Worm (Caenorhabditis elegans): Measurements from ENCODE around the gene F20D6.12.

Gene F20D6.12

DNA sequence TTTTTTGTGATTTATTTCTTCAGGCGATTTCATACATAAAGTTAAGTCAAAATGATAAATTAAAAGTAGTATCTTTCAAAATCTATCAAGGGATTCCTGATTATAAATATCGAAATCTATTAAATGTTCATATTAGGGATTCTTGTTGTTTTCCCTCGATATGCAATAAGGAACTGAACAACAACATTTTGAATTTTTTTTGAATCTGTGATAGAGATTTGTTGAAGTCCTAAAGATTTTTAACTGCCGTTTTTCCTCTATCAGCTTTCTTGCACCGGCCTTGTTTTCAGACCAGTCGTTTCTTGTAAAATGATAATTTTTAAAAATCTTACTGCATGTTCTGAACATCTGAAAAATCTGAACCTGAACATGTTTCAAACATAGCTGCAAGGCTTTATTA, 34.2 kb downstream of the F20D6.12 start:
- TF ChIP-seq zfp-2 (tag; optimal IDR thresholded peaks at IDR 0.05): no peak
- TF ChIP-seq nhr-6 (tag; optimal IDR thresholded peaks at IDR 0.05): no peak
- no peak for TF ChIP-seq spr-3 (GFP tag; optimal IDR thresholded peaks at IDR 0.05)
- no peak for TF ChIP-seq F49E8.2 (tag; optimal IDR thresholded peaks at IDR 0.05; ENCODE audit: borderline replicate concordance)
- no peak for TF ChIP-seq daf-12 (tag; optimal IDR thresholded peaks at IDR 0.05)
- TF ChIP-seq arid-1 (GFP tag; conservative IDR thresholded peaks at IDR 0.05): no peak
- no peak for TF ChIP-seq F26F4.8 (GFP tag; conservative IDR thresholded peaks at IDR 0.05)
- no peak for TF ChIP-seq unc-62 (GFP tag; optimal IDR thresholded peaks at IDR 0.05 in 1 of 2)
- no peak for TF ChIP-seq unc-62 (tag; optimal IDR thresholded peaks at IDR 0.05)
- TF ChIP-seq fos-1 (tag; optimal IDR thresholded peaks at IDR 0.05): no peak

DNA sequence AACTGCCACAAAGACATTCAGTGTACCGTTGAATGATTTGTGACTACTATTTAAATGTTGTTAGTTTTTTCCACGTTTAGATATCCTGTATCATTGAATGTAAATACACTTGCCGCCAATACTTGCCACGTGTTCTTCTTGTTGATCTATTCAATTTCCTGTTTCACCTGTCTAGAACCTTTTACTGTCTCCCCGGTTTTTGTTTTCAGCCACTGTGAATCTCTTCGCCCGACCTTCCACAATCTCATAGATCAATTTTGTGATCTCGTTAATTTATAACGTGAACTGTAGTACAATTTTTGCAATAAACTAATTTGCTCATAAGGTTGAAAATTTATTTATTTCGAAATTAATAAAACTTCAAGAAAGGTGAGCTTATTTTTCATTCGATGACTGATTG, 44.6 kb downstream of the F20D6.12 start, which contains the start of gene D1014.13:
TSS of gene D1014.13 (plus strand) at position 301 of the 400 bp plus-strand sequence.
- TF ChIP-seq nhr-11 (tag; optimal IDR thresholded peaks at IDR 0.05): no peak
- TF ChIP-seq unc-62 (GFP tag; optimal IDR thresholded peaks at IDR 0.05 in 1 of 2): peak in 1 of 2 experiments; percentile 74
- no peak for TF ChIP-seq unc-62 (tag; optimal IDR thresholded peaks at IDR 0.05)
- TF ChIP-seq Y5F2A.4 (GFP tag; optimal IDR thresholded peaks at IDR 0.05): no peak

DNA sequence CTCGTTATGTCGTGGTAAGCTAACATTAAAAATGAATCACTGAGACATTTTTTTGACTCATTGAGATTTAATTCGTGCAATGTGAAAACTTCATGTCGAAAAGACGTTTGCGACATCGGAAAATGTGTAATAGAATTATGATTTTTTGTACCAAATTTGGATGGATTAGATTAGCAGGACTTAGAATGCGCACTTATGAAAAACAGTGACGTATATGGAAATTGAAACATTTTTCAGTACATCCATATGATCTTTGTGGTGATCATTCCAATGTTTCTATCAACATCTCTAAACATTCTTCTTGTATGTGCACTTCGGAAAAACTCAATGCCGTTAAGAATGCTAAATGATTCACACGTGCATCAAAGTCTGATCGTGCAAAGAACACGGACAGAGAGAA, 45.4 kb downstream of the F20D6.12 start:
- no peak for TF ChIP-seq Y5F2A.4 (GFP tag; optimal IDR thresholded peaks at IDR 0.05)
- TF ChIP-seq jun-1 (tag; optimal IDR thresholded peaks at IDR 0.05): no peak
- no peak for TF ChIP-seq F49E8.2 (tag; optimal IDR thresholded peaks at IDR 0.05; ENCODE audit: borderline replicate concordance)
- TF ChIP-seq unc-62 (GFP tag; optimal IDR thresholded peaks at IDR 0.05 in 1 of 2): peak in 1 of 2 experiments; percentile 95
- no peak for TF ChIP-seq unc-62 (tag; optimal IDR thresholded peaks at IDR 0.05)
- TF ChIP-seq lin-13 (GFP tag; optimal IDR thresholded peaks at IDR 0.05): no peak

DNA sequence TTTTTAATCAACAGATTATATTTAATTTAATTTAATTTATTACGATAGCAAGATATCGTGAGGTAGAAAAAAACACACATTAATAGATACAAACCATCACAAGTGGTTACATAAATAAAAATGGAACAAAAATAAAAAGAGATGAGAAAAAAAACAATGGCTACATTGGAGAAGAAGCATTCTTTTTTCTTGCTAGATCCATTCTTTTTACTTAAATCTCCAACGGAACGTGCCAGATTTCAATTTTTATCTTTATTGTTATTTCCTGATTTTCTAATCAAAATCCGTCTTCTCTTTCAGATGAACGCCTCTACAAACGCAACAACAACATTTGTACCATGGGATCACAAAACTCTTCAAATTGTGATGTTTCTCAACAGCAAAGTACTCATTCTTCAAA, 46.3 kb downstream of the F20D6.12 start, which contains the start of gene D1014.2:
TSS of gene D1014.2 (plus strand) at position 301 of the 400 bp plus-strand sequence.
- TF ChIP-seq nhr-237 (tag; optimal IDR thresholded peaks at IDR 0.05) (no peak), F37D6.2 (tag; optimal IDR thresholded peaks at IDR 0.05) (no peak), mes-2 (tag; optimal IDR thresholded peaks at IDR 0.05; ENCODE audit: poor library complexity, severe bottlenecking) (no peak), zfp-3 (GFP tag; conservative IDR thresholded peaks at IDR 0.05) (no peak), nhr-77 (tag; optimal IDR thresholded peaks at IDR 0.05) (no peak), pqm-1 (tag; optimal IDR thresholded peaks at IDR 0.05) (no peak), dmd-6 (GFP tag; IDR thresholded peaks at IDR 0.05) (no peak), mdl-1 (tag; optimal IDR thresholded peaks at IDR 0.05) (no peak), ztf-11 (tag; optimal IDR thresholded peaks at IDR 0.05) (no peak), nhr-6 (tag; optimal IDR thresholded peaks at IDR 0.05) (no peak), tag-97 (GFP tag; IDR thresholded peaks at IDR 0.05) (no peak), set-16 (GFP tag; IDR thresholded peaks at IDR 0.05) (no peak)

Measured in whole organism, L4 larva.